Worm (Caenorhabditis elegans) whole organism, young adult: Measurements from ENCODE around the gene F11A5.9.

ENCODE experiments used
- B0019.2 ChIP-seq: fragments of 200-800 bp; sonication (Bioruptor generic); conservative IDR thresholded peaks from 2 replicates; pipeline ENCODE4 v1.3.6; 2022; ENCODE audit warnings: missing genetic modification reagents, missing genetic modification characterization, missing compliant biosample characterization
- B0035.1 ChIP-seq: sonication (generic microtip); optimal IDR thresholded peaks from 2 replicates; lab custom pipeline; 2016; ENCODE audit warnings: missing genetic modification characterization, mild to moderate bottlenecking, missing compliant biosample characterization, missing genotype, missing genetic modification reagents
- F10E7.11 ChIP-seq: sonication (generic microtip); optimal IDR thresholded peaks from 2 replicates; lab custom pipeline; 2017; ENCODE audit warnings: mild to moderate bottlenecking, missing genetic modification characterization, moderate library complexity, missing compliant biosample characterization
- F39B2.1 ChIP-seq: fragments of 200-800 bp; sonication (Bioruptor generic); IDR thresholded peaks from 2 replicates; pipeline ENCODE4 v1.3.6; 2022; ENCODE audit warnings: missing genetic modification reagents, missing genetic modification characterization, missing compliant biosample characterization
- F49E8.2 ChIP-seq: sonication (generic microtip); optimal IDR thresholded peaks from 3 replicates; lab custom pipeline; 2017; ENCODE audit warnings: missing genetic modification characterization, mild to moderate bottlenecking, missing compliant biosample characterization, antibody characterized with exemption, moderate library complexity; ENCODE audit not compliant: insufficient read depth
- F52B5.7 ChIP-seq: sonication (generic microtip); optimal IDR thresholded peaks from 2 replicates; lab custom pipeline; 2016; ENCODE audit warnings: mild to moderate bottlenecking, missing genetic modification characterization, missing compliant biosample characterization
- K11D2.4 ChIP-seq: fragments of 200-800 bp; sonication (Bioruptor generic); IDR thresholded peaks from 2 replicates; pipeline ENCODE4 v1.3.6; 2022; ENCODE audit warnings: missing genetic modification reagents, missing genetic modification characterization, missing compliant biosample characterization
- T07F8.4 ChIP-seq: sonication (generic microtip); optimal IDR thresholded peaks from 2 replicates; lab custom pipeline; 2016; ENCODE audit warnings: mild to moderate bottlenecking, missing genetic modification characterization, moderate library complexity, missing compliant biosample characterization
- Y53G8AR.9 ChIP-seq: fragments of 200-800 bp; sonication (Bioruptor generic); conservative IDR thresholded peaks from 2 replicates; pipeline ENCODE4 v1.3.6; 2022; ENCODE audit warnings: missing genetic modification reagents, missing genetic modification characterization, missing compliant biosample characterization
- Y56A3A.18 ChIP-seq: fragments of 200-800 bp; sonication (Bioruptor generic); IDR thresholded peaks from 2 replicates; pipeline ENCODE4 v1.3.6; 2022; ENCODE audit warnings: missing genetic modification reagents, missing genetic modification characterization, missing compliant biosample characterization
- Y79H2A.3 ChIP-seq: fragments of 200-800 bp; sonication (Bioruptor generic); conservative IDR thresholded peaks from 2 replicates; pipeline ENCODE4 v1.3.6; 2022; ENCODE audit warnings: missing genetic modification reagents, missing genetic modification characterization, missing compliant biosample characterization
- ZK185.1 ChIP-seq: sonication (generic microtip); optimal IDR thresholded peaks from 2 replicates; lab custom pipeline; 2016; ENCODE audit warnings: mild to moderate bottlenecking, missing genetic modification characterization, missing compliant biosample characterization; ENCODE audit not compliant: poor library complexity, severe bottlenecking
- aptf-2 ChIP-seq: fragments of 200-800 bp; sonication (Bioruptor generic); conservative IDR thresholded peaks from 2 replicates; pipeline ENCODE4 v1.3.6; 2022; ENCODE audit warnings: missing genetic modification reagents, missing genetic modification characterization, missing compliant biosample characterization
- ccch-3 ChIP-seq: fragments of 200-800 bp; sonication (Bioruptor generic); optimal IDR thresholded peaks from 2 replicates; lab custom pipeline; 2018; ENCODE audit warnings: mild to moderate bottlenecking, missing genetic modification characterization, missing compliant biosample characterization
- dpff-1 ChIP-seq: sonication (generic microtip); optimal IDR thresholded peaks from 2 replicates; lab custom pipeline; 2017; ENCODE audit warnings: mild to moderate bottlenecking, missing genetic modification characterization, missing compliant biosample characterization
- efl-1 ChIP-seq: fragments of 150-350 bp; optimal IDR thresholded peaks from 2 replicates; lab custom pipeline; 2014; ENCODE audit warnings: missing biosample characterization, missing genetic modification reagents, missing genetic modification characterization
- egl-44 ChIP-seq: fragments of 200-800 bp; sonication (Bioruptor generic); IDR thresholded peaks from 2 replicates; pipeline ENCODE4 v1.3.6; 2022; ENCODE audit warnings: missing genetic modification reagents, missing genetic modification characterization, missing compliant biosample characterization
- fkh-3 ChIP-seq: sonication (generic microtip); optimal IDR thresholded peaks from 2 replicates; lab custom pipeline; 2016; ENCODE audit warnings: mild to moderate bottlenecking, missing genetic modification characterization, missing compliant biosample characterization
- hmg-1.2 ChIP-seq: fragments of 200-800 bp; sonication (Bioruptor generic); IDR thresholded peaks from 2 replicates; pipeline ENCODE4 v1.3.6; 2022; ENCODE audit warnings: missing genetic modification reagents, missing genetic modification characterization, missing compliant biosample characterization
- hmg-20 ChIP-seq: fragments of 200-800 bp; sonication (Bioruptor generic); IDR thresholded peaks from 2 replicates; pipeline ENCODE4 v1.3.6; 2022; ENCODE audit warnings: missing genetic modification reagents, missing genetic modification characterization, missing compliant biosample characterization
- lin-26 ChIP-seq: fragments of 200-800 bp; sonication (Bioruptor generic); IDR thresholded peaks from 2 replicates; pipeline ENCODE4 v1.3.6; 2022; ENCODE audit warnings: missing genetic modification reagents, missing genetic modification characterization, missing compliant biosample characterization
- lin-54 ChIP-seq: fragments of 200-800 bp; sonication (Bioruptor generic); optimal IDR thresholded peaks from 2 replicates; lab custom pipeline; 2018; ENCODE audit warnings: mild to moderate bottlenecking, missing genetic modification characterization, missing compliant biosample characterization
- lsl-1 ChIP-seq: fragments of 200-800 bp; sonication (Bioruptor generic); optimal IDR thresholded peaks from 2 replicates; lab custom pipeline; 2018; ENCODE audit warnings: mild to moderate bottlenecking, missing genetic modification characterization, moderate library complexity, missing compliant biosample characterization
- mes-4 ChIP-seq: sonication (generic microtip); optimal IDR thresholded peaks from 2 replicates; lab custom pipeline; 2016; ENCODE audit warnings: missing genotype, missing genetic modification characterization, missing compliant biosample characterization
- mxl-1 ChIP-seq: sonication (generic microtip); optimal IDR thresholded peaks from 2 replicates; lab custom pipeline; 2016; ENCODE audit warnings: missing genetic modification characterization, missing compliant biosample characterization
- pbrm-1 ChIP-seq: fragments of 200-800 bp; sonication (Bioruptor generic); IDR thresholded peaks from 2 replicates; pipeline ENCODE4 v1.3.6; 2022; ENCODE audit warnings: missing genetic modification reagents, missing genetic modification characterization, missing compliant biosample characterization
- pha-4 ChIP-seq: fragments of 150-350 bp; sonication (generic microtip); optimal IDR thresholded peaks from 2 replicates; lab custom pipeline; 2014; ENCODE audit warnings: missing biosample characterization, missing genetic modification reagents, missing genetic modification characterization
- rec-8 ChIP-seq, 2 experiments: sonication (generic microtip); optimal IDR thresholded peaks; 2 replicates each; lab custom pipeline; 2016; ENCODE audit warnings: mild to moderate bottlenecking in 2 of 2, missing genetic modification characterization in 2 of 2, missing genetic modification reagents in 2 of 2, missing genotype in 2 of 2, missing biosample characterization in 1 of 2, missing compliant biosample characterization in 1 of 2, moderate library complexity in 1 of 2
- repo-1 ChIP-seq: sonication (generic microtip); optimal IDR thresholded peaks from 2 replicates; lab custom pipeline; 2017; ENCODE audit warnings: mild to moderate bottlenecking, missing genetic modification characterization, missing compliant biosample characterization
- rpc-1 ChIP-seq, 2 experiments: fragments of 150-350 bp in 1 of 2; sonication (generic microtip) in 1 of 2; optimal IDR thresholded peaks; 2 replicates each; lab custom pipeline; 2014 to 2018; ENCODE audit warnings: missing biosample characterization in 1 of 2, missing genetic modification characterization in 1 of 2, missing genetic modification reagents in 1 of 2, missing genotype in 1 of 2
- sdz-38 ChIP-seq: sonication (generic microtip); optimal IDR thresholded peaks from 2 replicates; lab custom pipeline; 2016; ENCODE audit warnings: missing genotype, missing genetic modification characterization, missing compliant biosample characterization
- snpc-1.1 ChIP-seq: sonication (generic microtip); optimal IDR thresholded peaks from 2 replicates; lab custom pipeline; 2017; ENCODE audit warnings: missing genetic modification characterization, mild to moderate bottlenecking, missing compliant biosample characterization, antibody characterized with exemption, moderate library complexity, missing genotype, missing genetic modification reagents; ENCODE audit not compliant: insufficient read depth
- snpc-1.3 ChIP-seq: sonication (generic microtip); optimal IDR thresholded peaks from 2 replicates; lab custom pipeline; 2017; ENCODE audit warnings: missing genetic modification characterization, mild to moderate bottlenecking, missing compliant biosample characterization, antibody characterized with exemption, moderate library complexity, missing genotype, missing genetic modification reagents; ENCODE audit not compliant: insufficient read depth
- snpc-3.4 ChIP-seq: sonication (generic microtip); optimal IDR thresholded peaks from 2 replicates; lab custom pipeline; 2017; ENCODE audit warnings: missing genetic modification characterization, mild to moderate bottlenecking, missing compliant biosample characterization, antibody characterized with exemption, moderate library complexity, missing genotype, missing genetic modification reagents
- tbp1 ChIP-seq: fragments of 200-800 bp; sonication (Bioruptor generic); optimal IDR thresholded peaks from 2 replicates; lab custom pipeline; 2018; ENCODE audit warnings: mild to moderate bottlenecking, missing genetic modification characterization, missing compliant biosample characterization
- unc-130 ChIP-seq: sonication (generic microtip); optimal IDR thresholded peaks from 2 replicates; lab custom pipeline; 2016; ENCODE audit warnings: missing genetic modification reagents, missing genetic modification characterization, missing compliant biosample characterization
- xnd-1 ChIP-seq: sonication (generic microtip); optimal IDR thresholded peaks from 2 replicates; lab custom pipeline; 2016; ENCODE audit warnings: missing genotype, missing genetic modification reagents, missing genetic modification characterization, missing compliant biosample characterization
- ztf-25 ChIP-seq: fragments of 200-800 bp; sonication (Bioruptor generic); IDR thresholded peaks from 2 replicates; pipeline ENCODE4 v1.3.6; 2022; ENCODE audit warnings: missing genetic modification reagents, missing genetic modification characterization, missing compliant biosample characterization
- ztf-26 ChIP-seq: sonication (generic microtip); optimal IDR thresholded peaks from 2 replicates; lab custom pipeline; 2017; ENCODE audit warnings: missing genetic modification characterization, missing compliant biosample characterization
- ztf-28 ChIP-seq: fragments of 200-800 bp; sonication (Bioruptor generic); IDR thresholded peaks from 2 replicates; pipeline ENCODE4 v1.3.6; 2022; ENCODE audit warnings: missing genetic modification reagents, missing genetic modification characterization, missing compliant biosample characterization
- ztf-3 ChIP-seq: fragments of 200-800 bp; sonication (Bioruptor generic); optimal IDR thresholded peaks from 2 replicates; lab custom pipeline; 2018; ENCODE audit warnings: mild to moderate bottlenecking, missing genetic modification characterization, missing compliant biosample characterization
- ztf-6 ChIP-seq: fragments of 200-800 bp; sonication (Bioruptor generic); IDR thresholded peaks from 2 replicates; pipeline ENCODE4 v1.3.6; 2022; ENCODE audit warnings: missing genetic modification reagents, missing genetic modification characterization, missing compliant biosample characterization

F11A5.9 gene

DNA sequence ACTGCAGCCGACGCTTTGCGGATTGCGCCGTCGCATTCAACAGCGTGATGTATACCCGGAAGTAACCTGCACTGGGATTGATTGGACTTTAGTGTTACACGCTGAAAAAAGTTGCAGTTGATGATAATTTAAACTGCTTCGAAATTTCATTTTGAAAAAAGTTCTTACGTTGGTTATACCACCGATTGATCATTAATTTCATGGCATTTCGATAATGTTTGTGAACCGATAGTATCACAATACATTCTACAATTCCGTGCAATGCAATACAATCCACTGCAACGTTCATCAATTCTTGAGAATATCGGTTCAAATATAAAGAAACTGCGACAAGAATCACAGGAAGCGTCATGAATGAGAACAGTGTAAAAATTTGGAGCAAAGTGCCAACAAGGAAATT lies 20.4 kb downstream of the F11A5.9 start, which contains the start of gene F21H7.3:
F21H7.3 (minus strand) TSS at position 101 of the 400 bp plus-strand sequence.
- TF ChIP-seq B0035.1 (no peak), mes-4 (no peak), hmg-20 (GFP tag; lab: Robert Waterston, UW) (no peak), snpc-3.4 (no peak), pha-4 (tag; lab: Kevin White, UChicago) (no peak), aptf-2 (GFP tag; lab: Robert Waterston, UW) (no peak), ztf-28 (GFP tag; lab: Robert Waterston, UW) (no peak), xnd-1 (tag; lab: Kevin White, UChicago) (no peak), efl-1 (GFP tag; lab: Kevin White, UChicago) (no peak), F52B5.7 (tag; lab: Kevin White, UChicago) (no peak), rpc-1 (optimal IDR thresholded peaks at IDR 0.05; lab: Kevin White, UChicago) (no peak), rpc-1 (tag; optimal IDR thresholded peaks at IDR 0.05; lab: Kevin White, UChicago) (no peak)

- TF ChIP-seq ztf-6 (GFP tag; lab: Robert Waterston, UW) (no peak), T07F8.4 (tag; lab: Kevin White, UChicago) (no peak), sdz-38 (tag; lab: Kevin White, UChicago) (no peak), tbp1 (GFP tag; lab: Kevin White, UChicago) (no peak), Y56A3A.18 (GFP tag; lab: Robert Waterston, UW) (no peak), ztf-26 (tag; lab: Kevin White, UChicago) (no peak), K11D2.4 (no peak), repo-1 (tag; lab: Kevin White, UChicago) (no peak), snpc-1.1 (no peak), ztf-3 (GFP tag; lab: Kevin White, UChicago) (no peak), rec-8 (tag; optimal IDR thresholded peaks at IDR 0.05; lab: Kevin White, UChicago) (no peak), ztf-25 (GFP tag; lab: Robert Waterston, UW) (no peak), snpc-1.3 (tag; lab: Kevin White, UChicago) (no peak), F39B2.1 (no peak), ZK185.1 (tag; lab: Kevin White, UChicago) (no peak), dpff-1 (no peak), Y53G8AR.9 (GFP tag; lab: Robert Waterston, UW) (no peak), B0019.2 (GFP tag; lab: Robert Waterston, UW) (no peak)
- TF ChIP-seq, all 124 proteins: peak for 0
Observed at ce11 chrV:16235647-16236046, 21.0 kb downstream of the F11A5.9 start, which contains the start of gene srh-98. TSS of gene srh-98 (minus strand) at chrV:16235747.

- TF ChIP-seq lin-54 (GFP tag; lab: Kevin White, UChicago) (no peak), fkh-3 (no peak), lsl-1 (GFP tag; lab: Kevin White, UChicago) (no peak), F49E8.2 (tag; lab: Kevin White, UChicago) (no peak), F10E7.11 (tag; lab: Kevin White, UChicago) (no peak), efl-1 (GFP tag; lab: Kevin White, UChicago) (no peak), Y79H2A.3 (no peak), ccch-3 (GFP tag; lab: Kevin White, UChicago) (no peak), B0035.1 (no peak), mxl-1 (tag; lab: Kevin White, UChicago) (no peak), lin-26 (no peak), unc-130 (GFP tag; lab: Kevin White, UChicago) (no peak), egl-44 (GFP tag; lab: Robert Waterston, UW) (no peak), ztf-3 (GFP tag; lab: Kevin White, UChicago) (no peak), pbrm-1 (GFP tag; lab: Robert Waterston, UW) (no peak), hmg-1.2 (GFP tag; lab: Robert Waterston, UW) (no peak)
- TF ChIP-seq, all 124 proteins: peak for 0
Observed at ce11 chrV:16237223-16237622, 22.5 kb downstream of the F11A5.9 start, which contains the start of gene F21H7.5. TSS of gene F21H7.5 (plus strand) at chrV:16237523.
